Fruit fly (Drosophila melanogaster): Measurements from ENCODE around the gene Polr2J.

Polr2J gene

dm6 chr2L:17382783-17383182, 27.4 kb downstream of the Polr2J start:
- TF ChIP-seq HLH54F (GFP tag; optimal IDR thresholded peaks at IDR 0.05), result no peak
- no peak for TF ChIP-seq hkb (optimal IDR thresholded peaks at IDR 0.05)
- no peak for TF ChIP-seq hkb (GFP tag; IDR thresholded peaks at IDR 0.05)
- TF ChIP-seq Trl (optimal IDR thresholded peaks at IDR 0.05), result peak; percentile 28 to 37
- no peak for TF ChIP-seq Trl (GFP tag; optimal IDR thresholded peaks at IDR 0.05)
- TF ChIP-seq chif (GFP tag; optimal IDR thresholded peaks at IDR 0.05), result no peak
- peak; percentile 49 for TF ChIP-seq sens (GFP tag)
- no peak for TF ChIP-seq CG11093 (GFP tag; IDR thresholded peaks at IDR 0.05)
- TF ChIP-seq CG12659 (GFP tag; optimal IDR thresholded peaks at IDR 0.05), result no peak
- no peak for TF ChIP-seq CG8944 (GFP tag; optimal IDR thresholded peaks at IDR 0.05)
- no peak for TF ChIP-seq Fer2 (tag; optimal IDR thresholded peaks at IDR 0.05)
- TF ChIP-seq cad (GFP tag; optimal IDR thresholded peaks at IDR 0.05), result peak; percentile 19
- peak; percentile 76 for TF ChIP-seq CG31224 (GFP tag; IDR thresholded peaks at IDR 0.05)
- no peak for TF ChIP-seq NC2α (GFP tag; optimal IDR thresholded peaks at IDR 0.05)
- no peak for TF ChIP-seq CG10267 (tag; optimal IDR thresholded peaks at IDR 0.05)
- no peak for TF ChIP-seq repo (GFP tag; optimal IDR thresholded peaks at IDR 0.05)
- TF ChIP-seq vnd (GFP tag; IDR thresholded peaks at IDR 0.05; ENCODE audit: partially characterized antibody), result 0 out of 3 replicates have a peak, but pooled peaks have one; percentile 12
- TF ChIP-seq Lpt (GFP tag; optimal IDR thresholded peaks at IDR 0.05), result no peak
- peak; percentile 7 for TF ChIP-seq pros (GFP tag; optimal IDR thresholded peaks at IDR 0.05)
- no peak for TF ChIP-seq CG9932 (GFP tag; IDR thresholded peaks at IDR 0.05)
- TF ChIP-seq CG6175 (GFP tag; IDR thresholded peaks at IDR 0.05), result no peak
- no peak for TF ChIP-seq CG14014 (GFP tag; IDR thresholded peaks at IDR 0.05)
- no peak for TF ChIP-seq CG18011 (GFP tag; optimal IDR thresholded peaks at IDR 0.05)
- TF ChIP-seq nerfin-1 (tag; optimal IDR thresholded peaks at IDR 0.05), result no peak
- TF ChIP-seq onecut (GFP tag; IDR thresholded peaks at IDR 0.05), result peak; percentile 69
- no peak for TF ChIP-seq phol (tag; optimal IDR thresholded peaks at IDR 0.05)

dm6 chr2L:17382318-17382717, 27.9 kb downstream of the Polr2J start:
- TF ChIP-seq jing (GFP tag; optimal IDR thresholded peaks at IDR 0.05) (peak; percentile 38), MBD-R2 (GFP tag; IDR thresholded peaks at IDR 0.05) (no peak), CG12155 (GFP tag; optimal IDR thresholded peaks at IDR 0.05) (peak; percentile 60), CG11085 (GFP tag; IDR thresholded peaks at IDR 0.05) (no peak), Ssrp (tag; optimal IDR thresholded peaks at IDR 0.05) (peak; percentile 68), tll (GFP tag; optimal IDR thresholded peaks at IDR 0.05) (no peak), CG9437 (GFP tag; optimal IDR thresholded peaks at IDR 0.05) (peak; percentile 66), Ptx1 (GFP tag; IDR thresholded peaks at IDR 0.05) (peak; percentile 37; the same call in 1 of the 2 replicates), az2 (GFP tag; optimal IDR thresholded peaks at IDR 0.05) (peak; percentile 73), Med (GFP tag) (peak; percentile 79), Trl (optimal IDR thresholded peaks at IDR 0.05) (no peak), Trl (GFP tag; optimal IDR thresholded peaks at IDR 0.05) (peak; percentile 49), zen (tag; optimal IDR thresholded peaks at IDR 0.05) (peak; percentile 78), CG10959 (GFP tag; IDR thresholded peaks at IDR 0.05) (no peak), CG11247 (GFP tag; IDR thresholded peaks at IDR 0.05) (no peak), cato (GFP tag; optimal IDR thresholded peaks at IDR 0.05; ENCODE audit: borderline replicate concordance) (no peak), lab (GFP tag; optimal IDR thresholded peaks at IDR 0.05) (peak; percentile 82), chinmo (GFP tag; IDR thresholded peaks at IDR 0.05; ENCODE audit: partially characterized antibody) (no peak), CG4404 (GFP tag; IDR thresholded peaks at IDR 0.05) (peak; percentile 60), CG6654 (GFP tag; optimal IDR thresholded peaks at IDR 0.05) (peak; percentile 46), vnd (GFP tag; IDR thresholded peaks at IDR 0.05; ENCODE audit: partially characterized antibody) (no peak), CG7745 (tag; optimal IDR thresholded peaks at IDR 0.05) (peak; percentile 6), danr (GFP tag; IDR thresholded peaks at IDR 0.05) (no peak), gro (GFP tag; optimal IDR thresholded peaks at IDR 0.05) (no peak), CG8359 (GFP tag; optimal IDR thresholded peaks at IDR 0.05; ENCODE audit: borderline replicate concordance) (peak; percentile 30), CG10366 (GFP tag; IDR thresholded peaks at IDR 0.05) (no peak), esg (GFP tag; conservative IDR thresholded peaks at IDR 0.05) (peak; percentile 33; the same call in 1 of the 2 replicates), CG15601 (tag; optimal IDR thresholded peaks at IDR 0.05) (peak; percentile 71), ERR (GFP tag; optimal IDR thresholded peaks at IDR 0.05) (no peak)
